Fruit fly (Drosophila melanogaster) whole organism, embryonic: Measurements from ENCODE around the gene CG12448.

Experiments used
- Atf6 ChIP-seq: fragments of 200-800 bp; sonication (Bioruptor generic); IDR thresholded peaks from 2 replicates; pipeline ENCODE4 v1.3.6; 2022; ENCODE audit warnings: missing biosample characterization, missing genetic modification characterization
- BtbVII ChIP-seq: fragments of 200-800 bp; sonication (Bioruptor generic); optimal IDR thresholded peaks from 3 replicates; lab custom pipeline; 2017; ENCODE audit warnings: missing biosample characterization, mild to moderate bottlenecking, missing genetic modification characterization
- CG10543 ChIP-seq: fragments of 200-800 bp; sonication (Bioruptor generic); optimal IDR thresholded peaks from 3 replicates; lab custom pipeline; 2017; ENCODE audit warnings: missing biosample characterization, mild to moderate bottlenecking, missing genetic modification characterization, moderate library complexity
- CG11398 ChIP-seq: fragments of 200-800 bp; sonication (Bioruptor generic); optimal IDR thresholded peaks from 2 replicates; lab custom pipeline; 2016; ENCODE audit warnings: missing biosample characterization, missing genetic modification characterization
- CG11723 ChIP-seq: fragments of 200-800 bp; sonication (Bioruptor generic); optimal IDR thresholded peaks from 2 replicates; lab custom pipeline; 2017; ENCODE audit warnings: missing biosample characterization, mild to moderate bottlenecking, missing genetic modification characterization
- CG12299 ChIP-seq: fragments of 200-800 bp; sonication (Bioruptor generic); optimal IDR thresholded peaks from 2 replicates; lab custom pipeline; 2018; ENCODE audit warnings: missing biosample characterization, mild to moderate bottlenecking, missing genetic modification characterization
- CG12942 ChIP-seq: fragments of 200-800 bp; sonication (Bioruptor generic); optimal IDR thresholded peaks from 3 replicates; lab custom pipeline; 2016; ENCODE audit warnings: missing biosample characterization, missing genetic modification characterization
- CG13123 ChIP-seq: fragments of 200-800 bp; sonication (Bioruptor generic); optimal IDR thresholded peaks from 2 replicates; lab custom pipeline; 2016; ENCODE audit warnings: missing biosample characterization, missing genetic modification characterization
- CG17912 ChIP-seq: fragments of 200-800 bp; sonication (Bioruptor generic); optimal IDR thresholded peaks from 2 replicates; lab custom pipeline; 2018; ENCODE audit warnings: missing biosample characterization, mild to moderate bottlenecking, missing genetic modification characterization
- CG18599 ChIP-seq: fragments of 200-800 bp; sonication (Bioruptor generic); optimal IDR thresholded peaks from 3 replicates; lab custom pipeline; 2017; ENCODE audit warnings: missing biosample characterization, missing genetic modification characterization, mild to moderate bottlenecking, moderate library complexity, missing genetic modification reagents
- CG2889 ChIP-seq: fragments of 200-800 bp; sonication (Bioruptor generic); IDR thresholded peaks from 3 replicates; pipeline ENCODE4 v1.3.6; 2022; ENCODE audit warnings: missing biosample characterization, missing genetic modification characterization
- CG31365 ChIP-seq: fragments of 200-800 bp; sonication (Bioruptor generic); optimal IDR thresholded peaks from 2 replicates; lab custom pipeline; 2018; ENCODE audit warnings: missing biosample characterization, mild to moderate bottlenecking, missing genetic modification characterization
- CG34224 ChIP-seq: fragments of 200-800 bp; sonication (Bioruptor generic); IDR thresholded peaks from 3 replicates; pipeline ENCODE4 v1.3.6; 2022; ENCODE audit warnings: missing biosample characterization, missing genetic modification characterization; ENCODE audit not compliant: partially characterized antibody
- CG3838 ChIP-seq: fragments of 200-800 bp; sonication (Bioruptor generic); optimal IDR thresholded peaks from 3 replicates; lab custom pipeline; 2016; ENCODE audit warnings: missing biosample characterization, missing genetic modification characterization
- CG4730 ChIP-seq: fragments of 200-800 bp; sonication (Bioruptor generic); IDR thresholded peaks from 2 replicates; pipeline ENCODE4 v1.3.6; 2022; ENCODE audit warnings: missing biosample characterization, missing genetic modification characterization
- CG5953 ChIP-seq: fragments of 200-800 bp; sonication (Bioruptor generic); IDR thresholded peaks from 2 replicates; pipeline ENCODE4 v1.3.6; 2022; ENCODE audit warnings: missing biosample characterization, missing genetic modification characterization
- CG7839 ChIP-seq: fragments of 200-800 bp; sonication (Bioruptor generic); optimal IDR thresholded peaks from 3 replicates; lab custom pipeline; 2018; ENCODE audit warnings: missing biosample characterization, mild to moderate bottlenecking, missing genetic modification characterization, moderate library complexity
- CG7987 ChIP-seq: fragments of 200-800 bp; sonication (Bioruptor generic); optimal IDR thresholded peaks from 2 replicates; lab custom pipeline; 2018; ENCODE audit warnings: missing biosample characterization, mild to moderate bottlenecking, missing genetic modification characterization, moderate library complexity
- D ChIP-seq, 2 experiments: fragments of 200-800 bp in 1 of 2; fragments of >200 bp in 1 of 2; sonication (Bioruptor generic) in 1 of 2; optimal IDR thresholded peaks; 2 replicates in 1 of 2; 3 replicates in 1 of 2; lab custom pipeline; 2017; ENCODE audit warnings: mild to moderate bottlenecking in 1 of 2, missing biosample characterization in 1 of 2, missing genetic modification characterization in 1 of 2, missing genetic modification reagents in 1 of 2
- Dad ChIP-seq: fragments of 200-800 bp; sonication (Bioruptor generic); optimal IDR thresholded peaks from 3 replicates; lab custom pipeline; 2016; ENCODE audit warnings: missing biosample characterization, missing genetic modification characterization
- Deaf1 ChIP-seq: fragments of 200-800 bp; optimal IDR thresholded peaks from 3 replicates; lab custom pipeline; 2019; ENCODE audit warnings: missing biosample characterization, mild to moderate bottlenecking, missing genetic modification characterization, moderate library complexity
- E2f2 ChIP-seq: fragments of 200-800 bp; sonication (Bioruptor generic); IDR thresholded peaks from 2 replicates; pipeline ENCODE4 v1.3.6; 2022; ENCODE audit warnings: missing biosample characterization, missing genetic modification characterization
- Elba2 ChIP-seq: fragments of 200-800 bp; sonication (Bioruptor generic); optimal IDR thresholded peaks from 3 replicates; lab custom pipeline; 2016; ENCODE audit warnings: missing biosample characterization, missing genetic modification characterization
- Ets97D ChIP-seq: fragments of 200-800 bp; sonication (Bioruptor generic); optimal IDR thresholded peaks from 3 replicates; lab custom pipeline; 2016; ENCODE audit warnings: missing biosample characterization, missing genetic modification characterization
- HLH3B ChIP-seq: fragments of 200-800 bp; sonication (Bioruptor generic); IDR thresholded peaks from 2 replicates; pipeline ENCODE4 v1.3.6; 2022; ENCODE audit warnings: missing biosample characterization, missing genetic modification characterization
- HLH4C ChIP-seq: fragments of 200-800 bp; sonication (Bioruptor generic); IDR thresholded peaks from 3 replicates; pipeline ENCODE4 v1.3.6; 2022; ENCODE audit warnings: missing biosample characterization, missing genetic modification characterization; ENCODE audit not compliant: partially characterized antibody
- Oli ChIP-seq: fragments of 200-800 bp; sonication (Bioruptor generic); optimal IDR thresholded peaks from 2 replicates; lab custom pipeline; 2018; ENCODE audit warnings: missing biosample characterization, mild to moderate bottlenecking, missing genetic modification characterization, moderate library complexity
- Six4 ChIP-seq: fragments of 200-800 bp; sonication (Bioruptor generic); optimal IDR thresholded peaks from 2 replicates; lab custom pipeline; 2016; ENCODE audit warnings: missing biosample characterization, missing genetic modification characterization
- ap ChIP-seq: fragments of 200-800 bp; sonication (Bioruptor generic); IDR thresholded peaks from 2 replicates; pipeline ENCODE4 v1.3.6; 2022; ENCODE audit warnings: missing biosample characterization, missing genetic modification characterization
- bigmax ChIP-seq: fragments of 200-800 bp; sonication (Bioruptor generic); optimal IDR thresholded peaks from 2 replicates; lab custom pipeline; 2018; ENCODE audit warnings: missing biosample characterization, mild to moderate bottlenecking, missing genetic modification characterization
- chif ChIP-seq, 2 experiments: fragments of 200-800 bp; sonication (Bioruptor generic); optimal IDR thresholded peaks; 3 replicates each; lab custom pipeline; 2016; ENCODE audit warnings: missing biosample characterization in 2 of 2, missing genetic modification characterization in 2 of 2
- chinmo ChIP-seq: fragments of 200-800 bp; sonication (Bioruptor generic); IDR thresholded peaks from 4 replicates; pipeline ENCODE4 v1.3.6; 2022; ENCODE audit warnings: missing biosample characterization, missing genetic modification characterization; ENCODE audit not compliant: partially characterized antibody
- chm ChIP-seq: fragments of 200-800 bp; sonication (Bioruptor generic); IDR thresholded peaks from 2 replicates; pipeline ENCODE4 v1.3.6; 2022; ENCODE audit warnings: missing biosample characterization, missing genetic modification characterization
- cwo ChIP-seq: fragments of 200-800 bp; sonication (Bioruptor generic); optimal IDR thresholded peaks from 3 replicates; lab custom pipeline; 2017; ENCODE audit warnings: missing biosample characterization, missing genetic modification characterization, mild to moderate bottlenecking, moderate library complexity, missing genetic modification reagents
- disco-r ChIP-seq: fragments of 200-800 bp; sonication (Bioruptor generic); optimal IDR thresholded peaks from 2 replicates; lab custom pipeline; 2016; ENCODE audit warnings: missing biosample characterization, missing genetic modification characterization
- emc ChIP-seq: fragments of 200-800 bp; sonication (Bioruptor generic); optimal IDR thresholded peaks from 2 replicates; lab custom pipeline; 2016; ENCODE audit warnings: missing biosample characterization, missing genetic modification characterization
- eyg ChIP-seq: fragments of 200-800 bp; sonication (Bioruptor generic); optimal IDR thresholded peaks from 3 replicates; lab custom pipeline; 2016; ENCODE audit warnings: missing biosample characterization, missing genetic modification characterization
- fd96Cb ChIP-seq: fragments of 200-800 bp; sonication (Bioruptor generic); optimal IDR thresholded peaks from 2 replicates; lab custom pipeline; 2018; ENCODE audit warnings: missing biosample characterization, mild to moderate bottlenecking, missing genetic modification characterization, moderate library complexity
- h ChIP-seq: fragments of >200 bp; optimal IDR thresholded peaks from 2 replicates; lab custom pipeline; 2017
- lola ChIP-seq, 3 experiments: fragments of >200 bp in 2 of 3; fragments of 200-800 bp in 1 of 3; sonication (Bioruptor generic) in 1 of 3; optimal IDR thresholded peaks; 2 replicates each; lab custom pipeline; 2017 to 2019; ENCODE audit warnings: missing biosample characterization in 3 of 3, missing genetic modification characterization in 3 of 3, mild to moderate bottlenecking in 1 of 3, moderate library complexity in 1 of 3
- oc ChIP-seq: fragments of 200-800 bp; sonication (Bioruptor generic); optimal IDR thresholded peaks from 2 replicates; lab custom pipeline; 2018; ENCODE audit warnings: missing biosample characterization, mild to moderate bottlenecking, missing genetic modification characterization, moderate library complexity
- repo ChIP-seq: fragments of 200-800 bp; sonication (Bioruptor generic); optimal IDR thresholded peaks from 2 replicates; lab custom pipeline; 2016; ENCODE audit warnings: missing biosample characterization, missing genetic modification characterization
- row ChIP-seq: fragments of 200-800 bp; sonication (Bioruptor generic); IDR thresholded peaks from 3 replicates; pipeline ENCODE4 v1.3.6; 2022; ENCODE audit warnings: missing biosample characterization, missing genetic modification characterization
- sd ChIP-seq: fragments of 200-800 bp; sonication (Bioruptor generic); optimal IDR thresholded peaks from 3 replicates; lab custom pipeline; 2018; ENCODE audit warnings: missing biosample characterization, mild to moderate bottlenecking, missing genetic modification characterization, moderate library complexity
- sna ChIP-seq: fragments of 200-800 bp; sonication (Bioruptor generic); IDR thresholded peaks from 2 replicates; pipeline ENCODE4 v1.3.6; 2022; ENCODE audit warnings: missing biosample characterization, missing genetic modification characterization; ENCODE audit not compliant: partially characterized antibody
- ssp ChIP-seq: fragments of 200-800 bp; sonication (Bioruptor generic); IDR thresholded peaks from 2 replicates; pipeline ENCODE4 v1.3.6; 2022; ENCODE audit warnings: missing biosample characterization, missing genetic modification characterization
- stc ChIP-seq: fragments of 200-800 bp; sonication (Bioruptor generic); IDR thresholded peaks from 2 replicates; pipeline ENCODE4 v1.3.6; 2022; ENCODE audit warnings: missing biosample characterization, missing genetic modification characterization
- sug ChIP-seq: fragments of 200-800 bp; optimal IDR thresholded peaks from 2 replicates; lab custom pipeline; 2019; ENCODE audit warnings: missing biosample characterization, mild to moderate bottlenecking, missing genetic modification characterization, moderate library complexity
- tna ChIP-seq: fragments of 200-800 bp; sonication (Bioruptor generic); IDR thresholded peaks from 2 replicates; pipeline ENCODE4 v1.3.6; 2022; ENCODE audit warnings: missing biosample characterization, missing genetic modification characterization; ENCODE audit not compliant: partially characterized antibody

Gene CG12448

DNA sequence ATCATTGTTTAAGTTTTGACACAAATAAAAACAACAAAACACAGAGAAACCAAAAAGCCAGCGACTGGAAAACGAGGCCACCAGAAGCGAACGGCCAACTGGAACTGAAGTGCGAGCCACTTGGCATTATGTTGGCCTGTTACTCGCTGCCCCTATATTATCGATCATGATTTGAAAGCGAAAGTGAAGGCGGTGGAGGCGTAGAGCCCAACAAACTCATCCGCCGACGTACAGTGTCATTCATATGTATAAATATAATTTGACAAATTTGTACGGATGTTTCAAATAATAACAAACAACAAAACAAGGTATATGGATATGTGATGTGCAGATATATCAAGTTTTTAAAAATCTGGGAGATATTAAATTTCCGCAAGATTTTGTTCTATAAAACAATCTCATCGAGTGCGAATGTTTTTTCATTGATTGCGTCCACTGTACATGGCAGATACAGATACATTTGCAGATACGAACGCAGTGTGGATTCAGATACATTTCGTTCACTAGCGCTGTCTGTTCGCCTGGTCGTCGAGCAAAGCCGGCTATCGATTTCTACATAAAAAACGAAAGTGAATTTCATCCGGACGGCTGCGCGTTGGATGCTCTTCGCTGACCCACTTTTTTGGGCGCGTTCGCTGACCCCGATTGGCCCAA is 30.2 kb upstream of the CG12448 start (continued):
- TF ChIP-seq BtbVII (GFP tag; lab: Kevin White, UChicago) (peak; percentile 91), chif (GFP tag; optimal IDR thresholded peaks at IDR 0.05; lab: Kevin White, UChicago) (peak; percentile 95 to 97), CG12299 (tag; lab: Kevin White, UChicago) (peak; percentile 96), row (peak; percentile 98), h (no peak), sd (tag; lab: Kevin White, UChicago) (peak; percentile 86), Oli (tag; lab: Kevin White, UChicago) (peak; percentile 98), Atf6 (peak; percentile 96), ap (GFP tag; lab: Robert Waterston, UW) (peak; percentile 92), repo (peak; percentile 95), E2f2 (GFP tag; lab: Robert Waterston, UW) (peak; percentile 84), CG31365 (tag; lab: Kevin White, UChicago) (peak; percentile 80), HLH4C (peak; percentile 18), oc (tag; lab: Kevin White, UChicago) (peak; percentile 97), chinmo (GFP tag; lab: Robert Waterston, UW) (no peak; the same call in 3 of the 4 replicates), CG7987 (GFP tag; lab: Kevin White, UChicago) (peak; percentile 66), CG12942 (peak; percentile 91), CG2889 (GFP tag; lab: Robert Waterston, UW) (peak; percentile 92), CG34224 (GFP tag; lab: Robert Waterston, UW) (no peak), chm (GFP tag; lab: Robert Waterston, UW) (peak; percentile 96), CG3838 (GFP tag; lab: Kevin White, UChicago) (peak; percentile 89), CG10543 (GFP tag; lab: Kevin White, UChicago) (no peak), bigmax (no peak), CG11398 (GFP tag; lab: Kevin White, UChicago) (peak; percentile 94), lola (GFP tag; optimal IDR thresholded peaks at IDR 0.05; lab: Kevin White, UChicago) (peak in 1 of 3 experiments; percentile 93), stc (GFP tag; lab: Robert Waterston, UW) (peak; percentile 97), CG17912 (peak; percentile 85), sug (tag; lab: Kevin White, UChicago) (no peak), emc (GFP tag; lab: Kevin White, UChicago) (peak; percentile 74), fd96Cb (tag; lab: Kevin White, UChicago) (peak; percentile 95), Ets97D (peak; percentile 82), disco-r (GFP tag; lab: Kevin White, UChicago) (peak; percentile 88), CG5953 (GFP tag; lab: Robert Waterston, UW) (peak; percentile 91), cwo (GFP tag; lab: Kevin White, UChicago) (peak; percentile 2), Deaf1 (tag; lab: Kevin White, UChicago) (peak; percentile 73), tna (no peak; the same call in 1 of the 2 replicates), HLH3B (GFP tag; lab: Robert Waterston, UW) (peak; percentile 95), CG11723 (GFP tag; lab: Kevin White, UChicago) (peak; percentile 92), CG4730 (GFP tag; lab: Robert Waterston, UW) (peak; percentile 95), ssp (GFP tag; lab: Robert Waterston, UW) (peak; percentile 87), CG7839 (tag; lab: Kevin White, UChicago) (peak; percentile 97), CG18599 (GFP tag; lab: Kevin White, UChicago) (peak; percentile 94), Six4 (GFP tag; lab: Kevin White, UChicago) (peak; percentile 93), Elba2 (peak; percentile 51), eyg (peak; percentile 87), sna (GFP tag; lab: Robert Waterston, UW) (no peak; the same call in none of the 2 replicates), CG13123 (GFP tag; lab: Kevin White, UChicago) (peak; percentile 94), Dad (GFP tag; lab: Kevin White, UChicago) (peak; percentile 95), D (optimal IDR thresholded peaks at IDR 0.05; lab: Kevin White, UChicago) (no peak), D (GFP tag; optimal IDR thresholded peaks at IDR 0.05; lab: Kevin White, UChicago) (peak; percentile 94)
